Worm (Caenorhabditis elegans) whole organism, L2 larva: ENCODE measurements around the gene ttr-32.

ENCODE experiments used
- C34F6.9 ChIP-seq: fragments of 150-350 bp; optimal IDR thresholded peaks from 2 replicates; lab custom pipeline; 2014; ENCODE audit warnings: missing biosample characterization, missing genetic modification characterization
- F13H6.1 ChIP-seq: sonication (generic microtip); optimal IDR thresholded peaks from 2 replicates; lab custom pipeline; 2016; ENCODE audit warnings: missing genetic modification characterization, missing compliant biosample characterization
- R02D3.7 ChIP-seq: fragments of 150-350 bp; optimal IDR thresholded peaks from 2 replicates; lab custom pipeline; 2014; ENCODE audit warnings: missing biosample characterization, missing genetic modification characterization
- alr-1 ChIP-seq: fragments of 150-350 bp; optimal IDR thresholded peaks from 2 replicates; lab custom pipeline; 2014; ENCODE audit warnings: missing biosample characterization, missing genetic modification characterization
- aly-2 ChIP-seq: fragments of 150-350 bp; optimal IDR thresholded peaks from 2 replicates; lab custom pipeline; 2014; ENCODE audit warnings: missing biosample characterization, missing genetic modification characterization
- ama-1 ChIP-seq: fragments of 150-350 bp; optimal IDR thresholded peaks from 2 replicates; lab custom pipeline; 2018; ENCODE audit warnings: inconsistent platforms
- blmp-1 ChIP-seq: sonication (generic microtip); optimal IDR thresholded peaks from 2 replicates; lab custom pipeline; 2017; ENCODE audit warnings: missing genetic modification characterization, mild to moderate bottlenecking, missing compliant biosample characterization, antibody characterized with exemption, moderate library complexity; ENCODE audit not compliant: insufficient read depth
- ceh-16 ChIP-seq: fragments of 150-350 bp; optimal IDR thresholded peaks from 2 replicates; lab custom pipeline; 2014; ENCODE audit warnings: missing biosample characterization, missing genetic modification characterization
- ceh-82 ChIP-seq: fragments of 150-350 bp; optimal IDR thresholded peaks from 2 replicates; lab custom pipeline; 2014; ENCODE audit warnings: missing biosample characterization, missing genetic modification characterization
- crh-2 ChIP-seq: sonication (generic microtip); optimal IDR thresholded peaks from 2 replicates; lab custom pipeline; 2017; ENCODE audit warnings: missing biosample characterization, missing genetic modification characterization
- dmd-4 ChIP-seq: sonication (generic microtip); optimal IDR thresholded peaks from 2 replicates; lab custom pipeline; 2017; ENCODE audit warnings: missing biosample characterization, missing genetic modification characterization
- egl-27 ChIP-seq: sonication (generic microtip); optimal IDR thresholded peaks from 3 replicates; lab custom pipeline; 2017; ENCODE audit warnings: missing biosample characterization, missing genetic modification reagents, missing genetic modification characterization
- fos-1 ChIP-seq: fragments of 150-350 bp; optimal IDR thresholded peaks from 2 replicates; lab custom pipeline; 2014; ENCODE audit warnings: missing biosample characterization, missing genetic modification characterization
- gmeb-1 ChIP-seq: fragments of 150-350 bp; optimal IDR thresholded peaks from 2 replicates; lab custom pipeline; 2014; ENCODE audit warnings: missing biosample characterization, missing genetic modification characterization
- lin-13 ChIP-seq: fragments of 150-350 bp; optimal IDR thresholded peaks from 2 replicates; lab custom pipeline; 2014; ENCODE audit warnings: missing biosample characterization, missing genetic modification reagents, missing genetic modification characterization
- lsy-2 ChIP-seq, 2 experiments: fragments of 150-350 bp in 1 of 2; sonication (generic microtip) in 1 of 2; optimal IDR thresholded peaks; 2 replicates each; lab custom pipeline; 2014 to 2017; ENCODE audit warnings: missing biosample characterization in 2 of 2, missing genetic modification characterization in 2 of 2
- mab-5 ChIP-seq: fragments of 150-350 bp; optimal IDR thresholded peaks from 2 replicates; lab custom pipeline; 2014; ENCODE audit warnings: missing biosample characterization, missing genetic modification characterization
- mdl-1 ChIP-seq, 2 experiments: fragments of 150-350 bp in 1 of 2; sonication (generic microtip) in 1 of 2; optimal IDR thresholded peaks; 2 replicates each; lab custom pipeline; 2017; ENCODE audit warnings: missing biosample characterization in 2 of 2, missing genetic modification characterization in 2 of 2
- nhr-129 ChIP-seq: fragments of 150-350 bp; optimal IDR thresholded peaks from 2 replicates; lab custom pipeline; 2014; ENCODE audit warnings: missing biosample characterization, missing genetic modification characterization
- nhr-21 ChIP-seq: fragments of 150-350 bp; optimal IDR thresholded peaks from 2 replicates; lab custom pipeline; 2014; ENCODE audit warnings: missing biosample characterization, missing genetic modification characterization
- nhr-23 ChIP-seq: fragments of 150-350 bp; optimal IDR thresholded peaks from 2 replicates; lab custom pipeline; 2014; ENCODE audit warnings: missing biosample characterization, missing genetic modification reagents, missing genetic modification characterization
- nhr-237 ChIP-seq: fragments of 150-350 bp; optimal IDR thresholded peaks from 2 replicates; lab custom pipeline; 2014; ENCODE audit warnings: missing biosample characterization, missing genetic modification characterization
- nhr-25 ChIP-seq: fragments of 150-350 bp; sonication (generic microtip); optimal IDR thresholded peaks from 3 replicates; lab custom pipeline; 2014; ENCODE audit warnings: missing biosample characterization, missing genetic modification characterization
- nhr-6 ChIP-seq: fragments of 150-350 bp; optimal IDR thresholded peaks from 2 replicates; lab custom pipeline; 2014; ENCODE audit warnings: missing biosample characterization, missing genetic modification characterization
- peb-1 ChIP-seq: fragments of 150-350 bp; optimal IDR thresholded peaks from 2 replicates; lab custom pipeline; 2014; ENCODE audit warnings: missing biosample characterization, missing genetic modification characterization
- sem-4 ChIP-seq: fragments of 150-350 bp; optimal IDR thresholded peaks from 2 replicates; lab custom pipeline; 2014; ENCODE audit warnings: missing biosample characterization, missing genetic modification reagents, missing genetic modification characterization
- sma-3 ChIP-seq: sonication (generic microtip); optimal IDR thresholded peaks from 2 replicates; lab custom pipeline; 2016; ENCODE audit warnings: missing genetic modification reagents, missing genetic modification characterization, missing compliant biosample characterization
- sma-9 ChIP-seq, 2 experiments: fragments of 150-350 bp in 1 of 2; sonication (generic microtip) in 1 of 2; optimal IDR thresholded peaks; 2 replicates each; lab custom pipeline; 2014 to 2016; ENCODE audit warnings: missing genetic modification characterization in 2 of 2, mild to moderate bottlenecking in 1 of 2, missing biosample characterization in 1 of 2, missing compliant biosample characterization in 1 of 2, missing genetic modification reagents in 1 of 2, moderate library complexity in 1 of 2
- snpc-4 ChIP-seq: fragments of 150-350 bp; optimal IDR thresholded peaks from 2 replicates; lab custom pipeline; 2014; ENCODE audit warnings: missing biosample characterization, missing genetic modification characterization
- unc-55 ChIP-seq: fragments of 150-350 bp; sonication (generic microtip); optimal IDR thresholded peaks from 3 replicates; lab custom pipeline; 2014; ENCODE audit warnings: missing biosample characterization, missing genetic modification reagents, missing genetic modification characterization
- unc-62 ChIP-seq: fragments of 150-350 bp; optimal IDR thresholded peaks from 2 replicates; lab custom pipeline; 2014; ENCODE audit warnings: missing biosample characterization, missing genetic modification reagents, missing genetic modification characterization
- zag-1 ChIP-seq: fragments of 150-350 bp; optimal IDR thresholded peaks from 2 replicates; lab custom pipeline; 2014; ENCODE audit warnings: missing biosample characterization, missing genetic modification characterization
- ztf-11 ChIP-seq: sonication (generic microtip); optimal IDR thresholded peaks from 2 replicates; lab custom pipeline; 2017; ENCODE audit warnings: missing biosample characterization, missing genetic modification characterization
- ztf-4 ChIP-seq: fragments of 150-350 bp; optimal IDR thresholded peaks from 2 replicates; lab custom pipeline; 2014; ENCODE audit warnings: missing biosample characterization, missing genetic modification characterization

Gene ttr-32

ce11 chrIII:7561872-7562271 lies 4.3 kb upstream of the ttr-32 start, which contains the start of gene lgc-12:
lgc-12 (plus strand) TSS chrIII:7562172.
- no peak for TF ChIP-seq aly-2 (tag; lab: Kevin White, UChicago)
- TF ChIP-seq sem-4 (tag; lab: Kevin White, UChicago) = no peak
- TF ChIP-seq, all 48 proteins: peak for 0

ce11 chrIII:7565247-7565646 lies 964 bp upstream of the ttr-32 start, which contains the start of gene ttr-8:
ttr-8 (minus strand) TSS chrIII:7565347.
- TF ChIP-seq nhr-237 (tag; lab: Kevin White, UChicago) (no peak), nhr-25 (no peak), ama-1 (no peak), gmeb-1 (tag; lab: Kevin White, UChicago) (no peak), nhr-129 (tag; lab: Kevin White, UChicago) (no peak), dmd-4 (tag; lab: Kevin White, UChicago) (no peak), nhr-23 (tag; lab: Kevin White, UChicago) (no peak), R02D3.7 (tag; lab: Kevin White, UChicago) (no peak), alr-1 (tag; lab: Kevin White, UChicago) (no peak)
- TF ChIP-seq, all 48 proteins: peak for 0

- TF ChIP-seq lsy-2 (tag; optimal IDR thresholded peaks at IDR 0.05; lab: Kevin White, UChicago) (peak; percentile 60 to 87), nhr-21 (tag; lab: Kevin White, UChicago) (peak; percentile 82), dmd-4 (tag; lab: Kevin White, UChicago) (no peak), F13H6.1 (tag; lab: Kevin White, UChicago) (peak; percentile 92), sma-9 (GFP tag; optimal IDR thresholded peaks at IDR 0.05; lab: Kevin White, UChicago) (peak; percentile 78), sma-9 (tag; optimal IDR thresholded peaks at IDR 0.05; lab: Kevin White, UChicago) (no peak), zag-1 (peak; percentile 60), nhr-25 (peak; percentile 39), mab-5 (tag; lab: Kevin White, UChicago) (peak; percentile 34), ztf-4 (peak; percentile 68), egl-27 (tag; lab: Kevin White, UChicago) (peak; percentile 60), unc-55 (GFP tag; lab: Kevin White, UChicago) (peak; percentile 72), unc-62 (GFP tag; lab: Kevin White, UChicago) (no peak), ceh-82 (tag; lab: Kevin White, UChicago) (no peak), aly-2 (tag; lab: Kevin White, UChicago) (no peak), sem-4 (tag; lab: Kevin White, UChicago) (peak; percentile 85), blmp-1 (tag; lab: Kevin White, UChicago) (peak; percentile 40), ztf-11 (tag; lab: Kevin White, UChicago) (no peak), crh-2 (peak; percentile 89), nhr-129 (tag; lab: Kevin White, UChicago) (peak; percentile 94), fos-1 (tag; lab: Kevin White, UChicago) (peak; percentile 87), lin-13 (GFP tag; lab: Kevin White, UChicago) (peak; percentile 62), gmeb-1 (tag; lab: Kevin White, UChicago) (peak; percentile 63), C34F6.9 (tag; lab: Kevin White, UChicago) (peak; percentile 88), nhr-6 (tag; lab: Kevin White, UChicago) (peak; percentile 37), sma-3 (peak; percentile 50), mdl-1 (tag; optimal IDR thresholded peaks at IDR 0.05; lab: Kevin White, UChicago) (peak; percentile 90 to 91), snpc-4 (tag; lab: Kevin White, UChicago) (peak; percentile 45), peb-1 (no peak), ceh-16 (tag; lab: Kevin White, UChicago) (peak; percentile 73)
- TF ChIP-seq, all 48 proteins: peak for 23
These were observed 4.0 kb downstream of the ttr-32 start, which contains the start of gene R13A5.7 for ce11 chrIII:7570083-7570695. R13A5.7 (minus strand) TSS chrIII:7570133.

ce11 chrIII:7571726-7572125 lies 5.5 kb downstream of the ttr-32 start:
- TF ChIP-seq blmp-1 (tag; lab: Kevin White, UChicago) = no peak
- TF ChIP-seq nhr-25 = no peak
